Worm (Caenorhabditis elegans) whole organism, young adult: Measurements from ENCODE around the gene T26C5.3.

Experiments used
- Y53G8AR.9 ChIP-seq: fragments of 200-800 bp; sonication (Bioruptor generic); conservative IDR thresholded peaks from 2 replicates; pipeline ENCODE4 v1.3.6; 2022; ENCODE audit warnings: missing genetic modification reagents, missing genetic modification characterization, missing compliant biosample characterization
- Y79H2A.3 ChIP-seq: fragments of 200-800 bp; sonication (Bioruptor generic); conservative IDR thresholded peaks from 2 replicates; pipeline ENCODE4 v1.3.6; 2022; ENCODE audit warnings: missing genetic modification reagents, missing genetic modification characterization, missing compliant biosample characterization
- ama-1 ChIP-seq, 3 experiments: fragments of 150-350 bp in 1 of 3; sonication (generic microtip) in 2 of 3; optimal IDR thresholded peaks; 2 replicates each; lab custom pipeline; 2014 to 2018; ENCODE audit warnings: missing biosample characterization in 2 of 3, missing genetic modification characterization in 2 of 3, missing genetic modification reagents in 2 of 3
- ets-4 ChIP-seq: fragments of 200-800 bp; sonication (Bioruptor generic); optimal IDR thresholded peaks from 2 replicates; lab custom pipeline; 2018; ENCODE audit warnings: mild to moderate bottlenecking, missing genetic modification characterization, missing compliant biosample characterization
- nfya-1 ChIP-seq: sonication (generic microtip); optimal IDR thresholded peaks from 2 replicates; lab custom pipeline; 2017; ENCODE audit warnings: antibody characterized with exemption, missing compliant biosample characterization, missing genetic modification characterization, borderline replicate concordance; ENCODE audit not compliant: insufficient read depth
- pha-4 ChIP-seq: fragments of 150-350 bp; sonication (generic microtip); optimal IDR thresholded peaks from 2 replicates; lab custom pipeline; 2014; ENCODE audit warnings: missing biosample characterization, missing genetic modification reagents, missing genetic modification characterization

ce11 chrII:9227134-9227533 is 9.2 kb upstream of the T26C5.3 start, which contains the start of gene abu-14:
- TF ChIP-seq ama-1 (optimal IDR thresholded peaks at IDR 0.05; lab: Kevin White, UChicago) (no peak), ama-1 (GFP tag; optimal IDR thresholded peaks at IDR 0.05; lab: Kevin White, UChicago) (no peak), pha-4 (tag; lab: Kevin White, UChicago) (no peak), Y53G8AR.9 (GFP tag; lab: Robert Waterston, UW) (no peak), Y79H2A.3 (no peak), nfya-1 (tag; lab: Kevin White, UChicago) (no peak), ets-4 (GFP tag; lab: Kevin White, UChicago) (no peak)
